Worm (Caenorhabditis elegans) whole organism, late embryonic: ENCODE results near the gene mbk-2.
A peak's percentile ranks its signal among the peaks of the same experiment; 100 is the strongest.

Source experiments
- K02D7.2 ChIP-seq: sonication (generic microtip); optimal IDR thresholded peaks from 2 replicates; lab custom pipeline; 2017; ENCODE audit warnings: mild to moderate bottlenecking, missing genetic modification characterization, missing compliant biosample characterization
- K09A11.1 ChIP-seq: sonication (generic microtip); optimal IDR thresholded peaks from 2 replicates; lab custom pipeline; 2017; ENCODE audit warnings: antibody characterized with exemption, mild to moderate bottlenecking, missing genetic modification characterization, missing compliant biosample characterization; ENCODE audit not compliant: insufficient read depth
- T23F11.4 ChIP-seq: fragments of 200-800 bp; sonication (Bioruptor generic); optimal IDR thresholded peaks from 2 replicates; lab custom pipeline; 2018; ENCODE audit warnings: mild to moderate bottlenecking, missing genetic modification characterization, missing compliant biosample characterization
- Y22D7AL.16 ChIP-seq: sonication (generic microtip); optimal IDR thresholded peaks from 2 replicates; lab custom pipeline; 2016; ENCODE audit warnings: missing genetic modification characterization, missing compliant biosample characterization
- ahr-1 ChIP-seq: sonication (generic microtip); optimal IDR thresholded peaks from 2 replicates; lab custom pipeline; 2016; ENCODE audit warnings: missing genetic modification characterization, missing compliant biosample characterization
- ama-1 ChIP-seq: fragments of 150-350 bp; optimal IDR thresholded peaks from 2 replicates; lab custom pipeline; 2014
- ceh-18 ChIP-seq: sonication (generic microtip); optimal IDR thresholded peaks from 2 replicates; lab custom pipeline; 2016; ENCODE audit warnings: missing genetic modification characterization, missing compliant biosample characterization
- ceh-19 ChIP-seq: fragments of 200-800 bp; sonication (Bioruptor generic); optimal IDR thresholded peaks from 2 replicates; lab custom pipeline; 2018; ENCODE audit warnings: mild to moderate bottlenecking, missing genetic modification characterization, missing compliant biosample characterization
- ceh-2 ChIP-seq: sonication (generic microtip); optimal IDR thresholded peaks from 2 replicates; lab custom pipeline; 2016; ENCODE audit warnings: missing genotype, missing genetic modification characterization, missing compliant biosample characterization
- ceh-22 ChIP-seq: sonication (generic microtip); optimal IDR thresholded peaks from 2 replicates; lab custom pipeline; 2017; ENCODE audit warnings: missing biosample characterization, missing genetic modification characterization
- ceh-31 ChIP-seq: sonication (generic microtip); optimal IDR thresholded peaks from 2 replicates; lab custom pipeline; 2016; ENCODE audit warnings: missing genetic modification characterization, missing compliant biosample characterization
- ceh-34 ChIP-seq: sonication (generic microtip); optimal IDR thresholded peaks from 2 replicates; lab custom pipeline; 2016; ENCODE audit warnings: mild to moderate bottlenecking, missing genetic modification characterization, missing compliant biosample characterization
- ceh-45 ChIP-seq: fragments of 200-800 bp; sonication (Bioruptor generic); IDR thresholded peaks from 2 replicates; pipeline ENCODE4 v1.3.6; 2022; ENCODE audit warnings: missing genetic modification reagents, missing genetic modification characterization, missing compliant biosample characterization
- elt-4 ChIP-seq: sonication (generic microtip); optimal IDR thresholded peaks from 2 replicates; lab custom pipeline; 2016; ENCODE audit warnings: missing genetic modification characterization, missing compliant biosample characterization
- fkh-10 ChIP-seq: fragments of 150-350 bp; optimal IDR thresholded peaks from 2 replicates; lab custom pipeline; 2014; ENCODE audit warnings: missing biosample characterization, missing genetic modification reagents, missing genetic modification characterization
- fkh-6 ChIP-seq: sonication (generic microtip); optimal IDR thresholded peaks from 2 replicates; lab custom pipeline; 2016; ENCODE audit warnings: missing genetic modification characterization, missing compliant biosample characterization
- gmeb-2 ChIP-seq: sonication (generic microtip); optimal IDR thresholded peaks from 2 replicates; lab custom pipeline; 2016; ENCODE audit warnings: missing genetic modification characterization, inconsistent platforms, missing compliant biosample characterization
- hlh-6 ChIP-seq: sonication (generic microtip); optimal IDR thresholded peaks from 2 replicates; lab custom pipeline; 2016; ENCODE audit warnings: missing genotype, missing genetic modification characterization, missing compliant biosample characterization
- hlh-8 ChIP-seq: sonication (generic microtip); optimal IDR thresholded peaks from 2 replicates; lab custom pipeline; 2016; ENCODE audit warnings: missing genotype, missing genetic modification characterization, missing compliant biosample characterization
- lin-11 ChIP-seq: fragments of 200-800 bp; sonication (Bioruptor generic); optimal IDR thresholded peaks from 2 replicates; lab custom pipeline; 2018; ENCODE audit warnings: mild to moderate bottlenecking, missing genetic modification characterization, missing compliant biosample characterization
- madf-2 ChIP-seq: sonication (generic microtip); optimal IDR thresholded peaks from 2 replicates; lab custom pipeline; 2017; ENCODE audit warnings: missing genetic modification characterization, missing compliant biosample characterization
- nfya-1 ChIP-seq: sonication (generic microtip); optimal IDR thresholded peaks from 2 replicates; lab custom pipeline; 2017; ENCODE audit warnings: missing genetic modification characterization, mild to moderate bottlenecking, missing compliant biosample characterization, antibody characterized with exemption, moderate library complexity
- npax-4 ChIP-seq: sonication (generic microtip); optimal IDR thresholded peaks from 2 replicates; lab custom pipeline; 2016; ENCODE audit warnings: missing genetic modification characterization, missing compliant biosample characterization
- pag-3 ChIP-seq: sonication (generic microtip); optimal IDR thresholded peaks from 2 replicates; lab custom pipeline; 2016; ENCODE audit warnings: missing compliant biosample characterization, missing genetic modification characterization, borderline replicate concordance
- pat-9 ChIP-seq: fragments of 200-800 bp; sonication (Bioruptor generic); optimal IDR thresholded peaks from 2 replicates; lab custom pipeline; 2018; ENCODE audit warnings: mild to moderate bottlenecking, missing genetic modification characterization, moderate library complexity, missing compliant biosample characterization
- pha-2 ChIP-seq: sonication (generic microtip); optimal IDR thresholded peaks from 2 replicates; lab custom pipeline; 2017; ENCODE audit warnings: mild to moderate bottlenecking, missing genetic modification characterization, missing compliant biosample characterization
- pqm-1 ChIP-seq: sonication (generic microtip); optimal IDR thresholded peaks from 2 replicates; lab custom pipeline; 2016; ENCODE audit warnings: missing genetic modification characterization, missing compliant biosample characterization
- ref-2 ChIP-seq: sonication (generic microtip); optimal IDR thresholded peaks from 2 replicates; lab custom pipeline; 2016; ENCODE audit warnings: missing genetic modification characterization, missing compliant biosample characterization
- rnt-1 ChIP-seq: sonication (generic microtip); optimal IDR thresholded peaks from 2 replicates; lab custom pipeline; 2016; ENCODE audit warnings: missing genetic modification characterization, missing compliant biosample characterization
- sox-2 ChIP-seq: fragments of 200-800 bp; sonication (Bioruptor generic); IDR thresholded peaks from 2 replicates; pipeline ENCODE4 v1.3.6; 2022; ENCODE audit warnings: missing genetic modification reagents, missing genetic modification characterization, missing compliant biosample characterization
- sox-4 ChIP-seq: sonication (generic microtip); optimal IDR thresholded peaks from 2 replicates; lab custom pipeline; 2017; ENCODE audit warnings: mild to moderate bottlenecking, missing genetic modification characterization, inconsistent platforms, missing compliant biosample characterization
- tbx-2 ChIP-seq: sonication (generic microtip); optimal IDR thresholded peaks from 2 replicates; lab custom pipeline; 2016; ENCODE audit warnings: missing genetic modification characterization, missing compliant biosample characterization
- tbx-7 ChIP-seq: sonication (generic microtip); optimal IDR thresholded peaks from 2 replicates; lab custom pipeline; 2016; ENCODE audit warnings: missing genotype, missing genetic modification characterization, missing compliant biosample characterization
- unc-42 ChIP-seq: sonication (generic microtip); optimal IDR thresholded peaks from 2 replicates; lab custom pipeline; 2016; ENCODE audit warnings: missing genotype, missing genetic modification characterization, missing compliant biosample characterization
- unc-55 ChIP-seq: sonication (generic microtip); optimal IDR thresholded peaks from 2 replicates; lab custom pipeline; 2017; ENCODE audit warnings: missing biosample characterization, missing genetic modification reagents, missing genetic modification characterization
- unc-86 ChIP-seq: sonication (generic microtip); optimal IDR thresholded peaks from 2 replicates; lab custom pipeline; 2016; ENCODE audit warnings: missing genetic modification characterization, missing compliant biosample characterization
- zip-5 ChIP-seq: sonication (generic microtip); optimal IDR thresholded peaks from 2 replicates; lab custom pipeline; 2016; ENCODE audit warnings: missing genetic modification characterization, missing compliant biosample characterization

The mbk-2 gene

DNA sequence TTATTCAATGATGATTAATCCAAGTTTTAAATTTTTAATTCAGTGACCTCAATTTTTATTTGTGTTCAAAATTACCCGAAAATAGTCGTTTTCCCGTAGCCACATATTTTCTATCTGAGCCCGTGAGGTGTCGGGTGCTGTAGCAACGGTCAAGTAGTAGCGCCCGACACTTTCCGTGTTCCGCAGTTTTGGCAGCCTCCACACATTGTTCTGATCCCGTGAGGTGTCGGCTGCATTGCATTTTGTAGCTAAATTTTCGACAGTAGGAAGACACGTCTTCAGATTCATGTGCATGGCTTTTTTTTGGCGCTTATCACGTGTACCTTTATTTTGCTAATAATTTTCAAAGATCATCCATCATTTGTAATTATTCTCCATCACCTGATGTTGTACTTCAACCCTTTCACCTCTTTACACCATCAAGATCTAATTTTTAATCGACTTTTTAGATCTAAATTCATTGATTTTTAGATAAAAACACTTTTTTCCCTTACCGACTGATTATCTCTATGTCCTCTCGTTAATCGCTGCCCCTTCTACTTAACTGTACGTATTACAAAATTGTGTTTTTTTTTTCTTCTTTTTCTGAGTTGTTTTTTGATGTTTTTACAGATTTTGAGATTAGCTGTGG lies 4.9 kb downstream of the mbk-2 start:
- no peak for TF ChIP-seq fkh-6 (tag; lab: Kevin White, UChicago)
- no peak for TF ChIP-seq rnt-1 (tag; lab: Kevin White, UChicago)
- TF ChIP-seq T23F11.4 (GFP tag; lab: Kevin White, UChicago): no peak
- TF ChIP-seq fkh-10: no peak
- TF ChIP-seq npax-4 (tag; lab: Kevin White, UChicago): no peak
- no peak for TF ChIP-seq tbx-7
- TF ChIP-seq K09A11.1 (tag; lab: Kevin White, UChicago): no peak
- TF ChIP-seq ceh-34 (tag; lab: Kevin White, UChicago): no peak
- TF ChIP-seq Y22D7AL.16: no peak
- no peak for TF ChIP-seq zip-5 (tag; lab: Kevin White, UChicago)
- TF ChIP-seq hlh-6 (tag; lab: Kevin White, UChicago): no peak
- TF ChIP-seq elt-4 (tag; lab: Kevin White, UChicago): no peak
- TF ChIP-seq gmeb-2: no peak
- TF ChIP-seq ceh-22 (tag; lab: Kevin White, UChicago): no peak
- TF ChIP-seq K02D7.2 (tag; lab: Kevin White, UChicago): no peak
- TF ChIP-seq pat-9 (tag; lab: Kevin White, UChicago): no peak
- no peak for TF ChIP-seq ceh-19 (GFP tag; lab: Kevin White, UChicago)
- no peak for TF ChIP-seq unc-42
- TF ChIP-seq, all 69 proteins: peak for 0

DNA sequence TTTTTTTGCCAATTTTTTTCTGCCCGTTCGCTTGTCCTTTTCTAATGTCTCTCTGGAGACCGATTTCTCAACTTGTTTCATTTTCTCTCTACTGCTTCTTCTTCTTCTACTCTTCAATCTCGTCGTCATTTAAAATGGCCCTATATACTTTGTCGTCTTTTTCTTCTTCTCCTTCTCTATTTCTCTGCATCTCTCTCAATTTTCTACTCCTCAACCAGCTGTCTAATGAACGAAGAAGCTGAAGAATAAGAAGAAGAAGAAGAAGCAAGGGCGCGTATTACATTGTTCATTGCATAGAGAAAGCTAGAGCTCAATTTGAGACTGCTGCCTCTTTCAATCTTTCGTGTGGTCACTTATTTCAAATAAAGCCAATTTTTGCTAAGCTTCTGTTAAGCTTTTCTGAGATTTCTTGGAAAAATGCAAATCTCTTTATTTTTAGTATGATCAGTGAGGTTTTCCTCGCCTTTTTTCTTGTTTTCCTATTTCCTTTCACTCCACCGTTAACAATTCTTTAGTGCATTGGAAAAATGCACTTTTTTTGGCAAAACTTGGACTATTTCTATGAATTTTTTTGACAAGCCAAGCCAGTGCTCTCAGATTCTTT lies 6.9 kb downstream of the mbk-2 start:
- TF ChIP-seq ceh-45 (no peak), tbx-2 (tag; lab: Kevin White, UChicago) (peak; percentile 35), ref-2 (tag; lab: Kevin White, UChicago) (no peak), nfya-1 (tag; lab: Kevin White, UChicago) (no peak), ama-1 (lab: Kevin White, UChicago) (no peak), ceh-31 (tag; lab: Kevin White, UChicago) (peak; percentile 27), ceh-19 (GFP tag; lab: Kevin White, UChicago) (peak; percentile 5), madf-2 (no peak), unc-42 (peak; percentile 56), gmeb-2 (no peak), pqm-1 (tag; lab: Kevin White, UChicago) (no peak), unc-55 (GFP tag; lab: Kevin White, UChicago) (peak; percentile 79), hlh-8 (tag; lab: Kevin White, UChicago) (peak; percentile 6), ceh-34 (tag; lab: Kevin White, UChicago) (no peak)

DNA sequence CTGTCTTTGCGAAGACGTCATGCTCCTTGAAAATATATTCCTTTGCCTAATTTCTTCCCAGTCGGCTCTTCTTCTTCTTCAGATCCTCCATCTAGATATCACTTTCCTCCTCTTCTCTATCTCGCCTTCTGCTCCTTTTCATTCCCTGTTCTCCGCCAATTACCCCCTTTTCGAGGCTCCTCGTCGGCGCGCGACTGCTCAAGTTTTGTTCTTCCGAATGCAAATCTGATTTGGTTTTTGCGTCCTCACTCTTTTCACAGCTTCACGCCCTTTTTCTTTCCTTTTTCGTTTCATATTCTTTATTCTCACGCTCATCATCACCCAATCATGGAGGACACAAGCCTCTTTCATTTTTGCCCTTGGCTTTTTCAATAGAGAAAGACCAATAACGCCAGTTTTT lies 7.9 kb downstream of the mbk-2 start:
- TF ChIP-seq sox-4 (tag; lab: Kevin White, UChicago) (peak; percentile 16), tbx-2 (tag; lab: Kevin White, UChicago) (no peak), unc-86 (tag; lab: Kevin White, UChicago) (no peak), pag-3 (tag; lab: Kevin White, UChicago) (no peak), sox-2 (GFP tag; lab: Robert Waterston, UW) (no peak), unc-42 (peak; percentile 82), ceh-2 (tag; lab: Kevin White, UChicago) (no peak), ahr-1 (tag; lab: Kevin White, UChicago) (no peak), ceh-18 (tag; lab: Kevin White, UChicago) (no peak), ceh-31 (tag; lab: Kevin White, UChicago) (no peak), madf-2 (no peak), lin-11 (tag; lab: Kevin White, UChicago) (no peak), hlh-8 (tag; lab: Kevin White, UChicago) (no peak), elt-4 (tag; lab: Kevin White, UChicago) (no peak), pha-2 (tag; lab: Kevin White, UChicago) (no peak), ceh-19 (GFP tag; lab: Kevin White, UChicago) (no peak)
